Worm (Caenorhabditis elegans) whole organism, L4 larva: ENCODE results near the gene brd-1.

ENCODE experiments used
- ceh-82 ChIP-seq: sonication (generic microtip); optimal IDR thresholded peaks from 2 replicates; lab custom pipeline; 2017; ENCODE audit warnings: missing biosample characterization, missing genetic modification characterization
- duxl-1 ChIP-seq: sonication (generic microtip); optimal IDR thresholded peaks from 2 replicates; lab custom pipeline; 2016; ENCODE audit warnings: mild to moderate bottlenecking, missing genetic modification characterization, moderate library complexity, missing compliant biosample characterization; ENCODE audit not compliant: poor library complexity
- gei-8 ChIP-seq: fragments of 200-800 bp; sonication (Bioruptor generic); optimal IDR thresholded peaks from 2 replicates; lab custom pipeline; 2018; ENCODE audit warnings: mild to moderate bottlenecking, missing genetic modification characterization, missing compliant biosample characterization
- jun-1 ChIP-seq: fragments of 150-350 bp; optimal IDR thresholded peaks from 2 replicates; lab custom pipeline; 2014; ENCODE audit warnings: missing biosample characterization, missing genetic modification reagents, missing genetic modification characterization
- lin-15B ChIP-seq: fragments of 150-350 bp; sonication (generic microtip); optimal IDR thresholded peaks from 3 replicates; lab custom pipeline; 2014; ENCODE audit warnings: missing biosample characterization, missing genetic modification characterization
- lsy-2 ChIP-seq, 2 experiments: fragments of 150-350 bp in 1 of 2; sonication (generic microtip) in 1 of 2; optimal IDR thresholded peaks; 2 replicates each; lab custom pipeline; 2014 to 2017; ENCODE audit warnings: missing biosample characterization in 2 of 2, missing genetic modification characterization in 2 of 2
- mdl-1 ChIP-seq, 2 experiments: fragments of 150-350 bp in 1 of 2; sonication (generic microtip) in 1 of 2; optimal IDR thresholded peaks; 2 replicates each; lab custom pipeline; 2014 to 2017; ENCODE audit warnings: missing biosample characterization in 2 of 2, missing genetic modification characterization in 2 of 2
- nhr-10 ChIP-seq: fragments of 150-350 bp; optimal IDR thresholded peaks from 2 replicates; lab custom pipeline; 2014; ENCODE audit warnings: missing biosample characterization, missing genetic modification characterization
- nhr-102 ChIP-seq: sonication (generic microtip); optimal IDR thresholded peaks from 2 replicates; lab custom pipeline; 2016; ENCODE audit warnings: mild to moderate bottlenecking, missing genetic modification characterization, moderate library complexity, missing compliant biosample characterization
- nhr-11 ChIP-seq: fragments of 150-350 bp; optimal IDR thresholded peaks from 2 replicates; lab custom pipeline; 2014; ENCODE audit warnings: missing biosample characterization, missing genetic modification characterization
- unc-39 ChIP-seq: sonication (generic microtip); optimal IDR thresholded peaks from 2 replicates; lab custom pipeline; 2017; ENCODE audit warnings: missing biosample characterization, missing genetic modification characterization
- zag-1 ChIP-seq: fragments of 150-350 bp; optimal IDR thresholded peaks from 2 replicates; lab custom pipeline; 2014; ENCODE audit warnings: missing biosample characterization, missing genetic modification characterization

DNA sequence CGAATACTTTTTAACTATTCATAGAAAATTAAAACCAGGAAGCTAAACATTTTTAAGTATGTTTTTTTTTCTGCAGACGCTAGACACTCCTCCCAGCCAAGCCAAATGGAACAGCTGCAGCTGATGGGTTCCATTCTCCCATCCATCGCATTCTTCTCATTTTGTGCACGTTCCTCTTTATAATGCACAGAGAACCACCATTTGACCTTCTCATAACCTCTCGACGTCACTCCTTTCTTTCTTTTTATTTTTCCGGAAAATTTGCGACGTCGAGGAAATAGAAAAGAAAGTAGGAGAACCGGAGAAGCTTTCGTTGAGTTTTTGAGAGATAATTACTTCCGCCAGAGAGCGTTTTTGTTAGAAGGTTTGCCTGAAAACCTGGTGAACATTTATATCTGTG is 17.6 kb downstream of the brd-1 start:
- TF ChIP-seq lin-15B, result no peak
- no peak for TF ChIP-seq ceh-82 (tag; lab: Kevin White, UChicago)
- TF ChIP-seq gei-8, result no peak
- no peak for TF ChIP-seq duxl-1 (tag; lab: Kevin White, UChicago)
- TF ChIP-seq lsy-2 (tag; optimal IDR thresholded peaks at IDR 0.05; lab: Kevin White, UChicago), result peak in 1 of 2 experiments; percentile 31
- no peak for TF ChIP-seq zag-1 (tag; lab: Kevin White, UChicago)
- no peak for TF ChIP-seq jun-1 (tag; lab: Kevin White, UChicago)
- no peak for TF ChIP-seq nhr-11 (tag; lab: Kevin White, UChicago)
- no peak for TF ChIP-seq nhr-102 (tag; lab: Kevin White, UChicago)
- no peak for TF ChIP-seq mdl-1 (tag; optimal IDR thresholded peaks at IDR 0.05; lab: Kevin White, UChicago)
- TF ChIP-seq nhr-10 (tag; lab: Kevin White, UChicago), result no peak
- no peak for TF ChIP-seq unc-39 (tag; lab: Kevin White, UChicago)
